Worm (Caenorhabditis elegans) whole organism, L3 larva: Measurements from ENCODE around the gene srbc-11.
"Not testable (repeated sequence)": the region's sequence is repeated elsewhere in the genome, so short reads cannot be mapped to it uniquely, and the experiment has no call there.

Source experiments
- R02D3.7 ChIP-seq: fragments of 150-350 bp; optimal IDR thresholded peaks from 2 replicates; lab custom pipeline; 2014; ENCODE audit warnings: missing biosample characterization, missing genetic modification characterization
- daf-12 ChIP-seq: fragments of 150-350 bp; optimal IDR thresholded peaks from 2 replicates; lab custom pipeline; 2014; ENCODE audit warnings: missing biosample characterization, missing genetic modification reagents, missing genetic modification characterization
- elt-1 ChIP-seq: fragments of 150-350 bp; optimal IDR thresholded peaks from 2 replicates; lab custom pipeline; 2014; ENCODE audit warnings: missing biosample characterization, missing genetic modification characterization
- mdl-1 ChIP-seq: fragments of 150-350 bp; optimal IDR thresholded peaks from 2 replicates; lab custom pipeline; 2014; ENCODE audit warnings: missing biosample characterization, missing genetic modification characterization
- nfya-1 ChIP-seq: sonication (generic microtip); optimal IDR thresholded peaks from 2 replicates; lab custom pipeline; 2017; ENCODE audit warnings: missing genetic modification characterization, mild to moderate bottlenecking, missing compliant biosample characterization, antibody characterized with exemption, moderate library complexity; ENCODE audit not compliant: insufficient read depth
- nhr-12 ChIP-seq: fragments of 150-350 bp; optimal IDR thresholded peaks from 2 replicates; lab custom pipeline; 2014; ENCODE audit warnings: missing biosample characterization, missing genetic modification characterization
- nhr-25 ChIP-seq: sonication (generic microtip); optimal IDR thresholded peaks from 2 replicates; lab custom pipeline; 2017; ENCODE audit warnings: missing biosample characterization, missing genetic modification characterization
- pqm-1 ChIP-seq: fragments of 150-350 bp; optimal IDR thresholded peaks from 2 replicates; lab custom pipeline; 2017; ENCODE audit warnings: missing biosample characterization, missing genetic modification characterization, inconsistent platforms
- unc-62 ChIP-seq: fragments of 150-350 bp; sonication (generic microtip); optimal IDR thresholded peaks from 4 replicates; lab custom pipeline; 2014; ENCODE audit warnings: missing biosample characterization, missing genetic modification reagents, missing genetic modification characterization
- ztf-11 ChIP-seq: fragments of 150-350 bp; optimal IDR thresholded peaks from 2 replicates; lab custom pipeline; 2014; ENCODE audit warnings: missing biosample characterization, missing genetic modification characterization

ce11 chrV:7444331-7444730, 50.8 kb downstream of the srbc-11 start, which contains the start of gene nhr-141:
- not testable (repeated sequence) for TF ChIP-seq elt-1 (tag; lab: Kevin White, UChicago); daf-12 (tag; lab: Kevin White, UChicago); ztf-11 (tag; lab: Kevin White, UChicago); nhr-12 (tag; lab: Kevin White, UChicago); pqm-1 (tag; lab: Kevin White, UChicago); R02D3.7; unc-62; nhr-25 (tag; lab: Kevin White, UChicago); nfya-1 (tag; lab: Kevin White, UChicago); mdl-1 (tag; lab: Kevin White, UChicago)
